Worm (Caenorhabditis elegans): Measurements from ENCODE around the gene T04A8.8.

ce11 chrIII:4647878-4648277 is 45.9 kb upstream of the T04A8.8 start, which contains the start of gene T23F11.6:
- no peak for TF ChIP-seq unc-55 (GFP tag; optimal IDR thresholded peaks at IDR 0.05)
- no peak for TF ChIP-seq nhr-11 (tag; optimal IDR thresholded peaks at IDR 0.05)
- no peak for TF ChIP-seq ceh-19 (GFP tag; optimal IDR thresholded peaks at IDR 0.05)
- TF ChIP-seq sox-4 (tag; optimal IDR thresholded peaks at IDR 0.05), result no peak
